Worm (Caenorhabditis elegans) whole organism, late embryonic: ENCODE data around the gene D2096.10.
A peak's percentile ranks its signal among the peaks of the same experiment; 100 is the strongest.
"Not testable (repeated sequence)": the region's sequence is repeated elsewhere in the genome, so short reads cannot be mapped to it uniquely, and the experiment has no call there.

Source experiments
- K02D7.2 ChIP-seq: sonication (generic microtip); optimal IDR thresholded peaks from 2 replicates; lab custom pipeline; 2017; ENCODE audit warnings: mild to moderate bottlenecking, missing genetic modification characterization, missing compliant biosample characterization
- K09A11.1 ChIP-seq: sonication (generic microtip); optimal IDR thresholded peaks from 2 replicates; lab custom pipeline; 2017; ENCODE audit warnings: antibody characterized with exemption, mild to moderate bottlenecking, missing genetic modification characterization, missing compliant biosample characterization; ENCODE audit not compliant: insufficient read depth
- T23F11.4 ChIP-seq: fragments of 200-800 bp; sonication (Bioruptor generic); optimal IDR thresholded peaks from 2 replicates; lab custom pipeline; 2018; ENCODE audit warnings: mild to moderate bottlenecking, missing genetic modification characterization, missing compliant biosample characterization
- Y22D7AL.16 ChIP-seq: sonication (generic microtip); optimal IDR thresholded peaks from 2 replicates; lab custom pipeline; 2016; ENCODE audit warnings: missing genetic modification characterization, missing compliant biosample characterization
- ahr-1 ChIP-seq: sonication (generic microtip); optimal IDR thresholded peaks from 2 replicates; lab custom pipeline; 2016; ENCODE audit warnings: missing genetic modification characterization, missing compliant biosample characterization
- ama-1 ChIP-seq: fragments of 150-350 bp; optimal IDR thresholded peaks from 2 replicates; lab custom pipeline; 2014
- ceh-18 ChIP-seq: sonication (generic microtip); optimal IDR thresholded peaks from 2 replicates; lab custom pipeline; 2016; ENCODE audit warnings: missing genetic modification characterization, missing compliant biosample characterization
- ceh-19 ChIP-seq: fragments of 200-800 bp; sonication (Bioruptor generic); optimal IDR thresholded peaks from 2 replicates; lab custom pipeline; 2018; ENCODE audit warnings: mild to moderate bottlenecking, missing genetic modification characterization, missing compliant biosample characterization
- ceh-2 ChIP-seq: sonication (generic microtip); optimal IDR thresholded peaks from 2 replicates; lab custom pipeline; 2016; ENCODE audit warnings: missing genotype, missing genetic modification characterization, missing compliant biosample characterization
- ceh-22 ChIP-seq: sonication (generic microtip); optimal IDR thresholded peaks from 2 replicates; lab custom pipeline; 2017; ENCODE audit warnings: missing biosample characterization, missing genetic modification characterization
- ceh-31 ChIP-seq: sonication (generic microtip); optimal IDR thresholded peaks from 2 replicates; lab custom pipeline; 2016; ENCODE audit warnings: missing genetic modification characterization, missing compliant biosample characterization
- ceh-34 ChIP-seq: sonication (generic microtip); optimal IDR thresholded peaks from 2 replicates; lab custom pipeline; 2016; ENCODE audit warnings: mild to moderate bottlenecking, missing genetic modification characterization, missing compliant biosample characterization
- ceh-48 ChIP-seq: sonication (generic microtip); optimal IDR thresholded peaks from 2 replicates; lab custom pipeline; 2016; ENCODE audit warnings: missing genetic modification characterization, inconsistent platforms, missing compliant biosample characterization
- dmd-4 ChIP-seq: sonication (generic microtip); optimal IDR thresholded peaks from 2 replicates; lab custom pipeline; 2016; ENCODE audit warnings: borderline replicate concordance, missing genetic modification characterization, missing compliant biosample characterization
- dve-1 ChIP-seq: sonication (generic microtip); optimal IDR thresholded peaks from 2 replicates; lab custom pipeline; 2017; ENCODE audit warnings: antibody characterized with exemption, mild to moderate bottlenecking, missing genetic modification characterization, missing compliant biosample characterization
- elt-2 ChIP-seq: sonication (generic microtip); optimal IDR thresholded peaks from 2 replicates; lab custom pipeline; 2016; ENCODE audit warnings: missing genetic modification reagents, missing genetic modification characterization, missing compliant biosample characterization
- ets-4 ChIP-seq: sonication (generic microtip); optimal IDR thresholded peaks from 2 replicates; lab custom pipeline; 2016; ENCODE audit warnings: missing genetic modification characterization, missing compliant biosample characterization
- fax-1 ChIP-seq: sonication (generic microtip); optimal IDR thresholded peaks from 2 replicates; lab custom pipeline; 2016; ENCODE audit warnings: missing genotype, missing genetic modification characterization, missing compliant biosample characterization
- fkh-10 ChIP-seq: fragments of 150-350 bp; optimal IDR thresholded peaks from 2 replicates; lab custom pipeline; 2014; ENCODE audit warnings: missing biosample characterization, missing genetic modification reagents, missing genetic modification characterization
- fkh-6 ChIP-seq: sonication (generic microtip); optimal IDR thresholded peaks from 2 replicates; lab custom pipeline; 2016; ENCODE audit warnings: missing genetic modification characterization, missing compliant biosample characterization
- gmeb-2 ChIP-seq: sonication (generic microtip); optimal IDR thresholded peaks from 2 replicates; lab custom pipeline; 2016; ENCODE audit warnings: missing genetic modification characterization, inconsistent platforms, missing compliant biosample characterization
- hlh-13 ChIP-seq: fragments of 200-800 bp; sonication (Bioruptor generic); optimal IDR thresholded peaks from 2 replicates; lab custom pipeline; 2018; ENCODE audit warnings: mild to moderate bottlenecking, missing genetic modification characterization, missing compliant biosample characterization
- hlh-15 ChIP-seq: sonication (generic microtip); optimal IDR thresholded peaks from 2 replicates; lab custom pipeline; 2016; ENCODE audit warnings: missing genetic modification characterization, missing compliant biosample characterization
- hlh-30 ChIP-seq: sonication (generic microtip); optimal IDR thresholded peaks from 2 replicates; lab custom pipeline; 2017; ENCODE audit warnings: antibody characterized with exemption, missing genetic modification characterization, missing compliant biosample characterization; ENCODE audit not compliant: insufficient read depth
- lin-11 ChIP-seq: fragments of 200-800 bp; sonication (Bioruptor generic); optimal IDR thresholded peaks from 2 replicates; lab custom pipeline; 2018; ENCODE audit warnings: mild to moderate bottlenecking, missing genetic modification characterization, missing compliant biosample characterization
- madf-2 ChIP-seq: sonication (generic microtip); optimal IDR thresholded peaks from 2 replicates; lab custom pipeline; 2017; ENCODE audit warnings: missing genetic modification characterization, missing compliant biosample characterization
- nfya-1 ChIP-seq: sonication (generic microtip); optimal IDR thresholded peaks from 2 replicates; lab custom pipeline; 2017; ENCODE audit warnings: missing genetic modification characterization, mild to moderate bottlenecking, missing compliant biosample characterization, antibody characterized with exemption, moderate library complexity
- nhr-11 ChIP-seq: fragments of 150-350 bp; optimal IDR thresholded peaks from 2 replicates; lab custom pipeline; 2014; ENCODE audit warnings: missing biosample characterization, missing genetic modification characterization
- nhr-232 ChIP-seq: sonication (generic microtip); optimal IDR thresholded peaks from 2 replicates; lab custom pipeline; 2016; ENCODE audit warnings: missing genetic modification characterization, missing compliant biosample characterization
- odd-2 ChIP-seq: sonication (generic microtip); optimal IDR thresholded peaks from 2 replicates; lab custom pipeline; 2017; ENCODE audit warnings: antibody characterized with exemption, mild to moderate bottlenecking, missing genetic modification characterization, missing compliant biosample characterization
- pag-3 ChIP-seq: sonication (generic microtip); optimal IDR thresholded peaks from 2 replicates; lab custom pipeline; 2016; ENCODE audit warnings: missing compliant biosample characterization, missing genetic modification characterization, borderline replicate concordance
- pat-9 ChIP-seq: fragments of 200-800 bp; sonication (Bioruptor generic); optimal IDR thresholded peaks from 2 replicates; lab custom pipeline; 2018; ENCODE audit warnings: mild to moderate bottlenecking, missing genetic modification characterization, moderate library complexity, missing compliant biosample characterization
- pax-1 ChIP-seq: fragments of 150-350 bp; optimal IDR thresholded peaks from 2 replicates; lab custom pipeline; 2014; ENCODE audit warnings: missing biosample characterization, missing genetic modification characterization
- pha-2 ChIP-seq: sonication (generic microtip); optimal IDR thresholded peaks from 2 replicates; lab custom pipeline; 2017; ENCODE audit warnings: mild to moderate bottlenecking, missing genetic modification characterization, missing compliant biosample characterization
- pros-1 ChIP-seq: fragments of 150-350 bp; optimal IDR thresholded peaks from 2 replicates; lab custom pipeline; 2014; ENCODE audit warnings: missing biosample characterization, missing genetic modification reagents, missing genetic modification characterization
- ref-2 ChIP-seq: sonication (generic microtip); optimal IDR thresholded peaks from 2 replicates; lab custom pipeline; 2016; ENCODE audit warnings: missing genetic modification characterization, missing compliant biosample characterization
- rnt-1 ChIP-seq: sonication (generic microtip); optimal IDR thresholded peaks from 2 replicates; lab custom pipeline; 2016; ENCODE audit warnings: missing genetic modification characterization, missing compliant biosample characterization
- sdc-2 ChIP-seq: sonication (generic microtip); optimal IDR thresholded peaks from 2 replicates; lab custom pipeline; 2016; ENCODE audit warnings: missing genotype, missing genetic modification characterization, missing compliant biosample characterization
- sox-4 ChIP-seq: sonication (generic microtip); optimal IDR thresholded peaks from 2 replicates; lab custom pipeline; 2017; ENCODE audit warnings: mild to moderate bottlenecking, missing genetic modification characterization, inconsistent platforms, missing compliant biosample characterization
- syd-9 ChIP-seq: sonication (generic microtip); optimal IDR thresholded peaks from 2 replicates; lab custom pipeline; 2016; ENCODE audit warnings: mild to moderate bottlenecking, missing genetic modification characterization, moderate library complexity, missing compliant biosample characterization
- tbx-2 ChIP-seq: sonication (generic microtip); optimal IDR thresholded peaks from 2 replicates; lab custom pipeline; 2016; ENCODE audit warnings: missing genetic modification characterization, missing compliant biosample characterization
- tbx-7 ChIP-seq: sonication (generic microtip); optimal IDR thresholded peaks from 2 replicates; lab custom pipeline; 2016; ENCODE audit warnings: missing genotype, missing genetic modification characterization, missing compliant biosample characterization
- unc-3 ChIP-seq, 2 experiments: fragments of 200-800 bp in 1 of 2; sonication (Bioruptor generic) in 1 of 2; sonication (generic microtip) in 1 of 2; conservative IDR thresholded peaks in 1 of 2; optimal IDR thresholded peaks in 1 of 2; 2 replicates each; pipeline versions ENCODE4 v1.3.6 to Lab custom; 2016 to 2022; ENCODE audit warnings: missing compliant biosample characterization in 2 of 2, missing genetic modification characterization in 2 of 2, missing genetic modification reagents in 1 of 2
- unc-42 ChIP-seq: sonication (generic microtip); optimal IDR thresholded peaks from 2 replicates; lab custom pipeline; 2016; ENCODE audit warnings: missing genotype, missing genetic modification characterization, missing compliant biosample characterization
- unc-55 ChIP-seq: sonication (generic microtip); optimal IDR thresholded peaks from 2 replicates; lab custom pipeline; 2017; ENCODE audit warnings: missing biosample characterization, missing genetic modification reagents, missing genetic modification characterization
- unc-86 ChIP-seq: sonication (generic microtip); optimal IDR thresholded peaks from 2 replicates; lab custom pipeline; 2016; ENCODE audit warnings: missing genetic modification characterization, missing compliant biosample characterization

The D2096.10 gene

DNA sequence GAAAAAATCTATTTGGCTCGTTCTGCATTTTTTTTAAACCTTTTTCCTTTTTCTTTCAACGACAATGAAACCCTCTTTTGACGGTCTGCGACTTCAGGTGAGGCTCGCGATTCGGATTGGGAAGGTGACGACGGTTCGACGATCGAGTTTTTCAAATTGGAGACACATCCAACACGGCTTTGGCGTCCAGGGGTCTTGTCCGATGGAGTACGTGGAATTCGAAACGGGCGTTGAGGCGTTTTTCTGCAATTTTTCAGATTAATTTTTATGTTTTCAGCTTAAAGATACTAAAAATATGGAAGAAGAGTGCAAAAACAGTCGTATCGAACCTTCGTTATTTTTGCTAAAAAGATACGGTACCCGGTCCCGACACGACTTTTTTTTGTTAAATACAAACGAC lies at the start of gene D2096.10:
D2096.10 (minus strand) TSS at position 101 of the 400 bp plus-strand sequence.
- TF ChIP-seq pros-1; unc-86 (tag; lab: Kevin White, UChicago); sox-4 (tag; lab: Kevin White, UChicago): not testable (repeated sequence)

DNA sequence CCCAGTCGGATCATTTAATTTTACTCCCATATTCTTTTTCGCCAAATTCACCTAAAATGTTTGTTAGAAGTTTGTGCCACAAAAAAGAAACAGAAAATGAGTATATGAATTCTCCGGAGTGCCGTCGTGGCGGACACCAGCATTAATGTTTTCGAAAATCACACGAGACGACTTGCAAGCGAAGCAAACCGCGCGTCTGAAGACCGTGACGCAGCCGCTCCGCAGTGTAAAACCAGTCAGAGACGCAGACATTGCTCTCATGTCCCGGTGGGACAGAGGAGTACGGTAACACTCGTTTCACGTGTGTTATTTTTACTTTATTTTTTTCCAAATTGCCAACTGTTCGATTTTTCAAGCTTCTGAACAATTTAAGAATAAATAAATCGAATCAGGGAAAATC lies 43.7 kb upstream of the D2096.10 start, which contains the start of the genes T26A8.4 and pdtf-1:
T26A8.4 (minus strand) TSS at position 185 of the 400 bp plus-strand sequence.
pdtf-1 (plus strand) TSS at position 330 of the 400 bp plus-strand sequence.
- TF ChIP-seq pat-9 = peak; percentile 41
- peak; percentile 94 for TF ChIP-seq pax-1
- no peak for TF ChIP-seq sdc-2 (tag; lab: Kevin White, UChicago)
- no peak for TF ChIP-seq K02D7.2
- TF ChIP-seq fkh-6 (tag; lab: Kevin White, UChicago) = no peak
- peak; percentile 85 for TF ChIP-seq ceh-18 (tag; lab: Kevin White, UChicago)
- no peak for TF ChIP-seq dmd-4
- peak; percentile 50 for TF ChIP-seq K09A11.1 (tag; lab: Kevin White, UChicago)
- peak; percentile 6 for TF ChIP-seq lin-11 (tag; lab: Kevin White, UChicago)
- peak; percentile 72 for TF ChIP-seq ceh-31 (tag; lab: Kevin White, UChicago)
- peak; percentile 91 for TF ChIP-seq ref-2 (tag; lab: Kevin White, UChicago)
- peak; percentile 15 for TF ChIP-seq T23F11.4 (GFP tag; lab: Kevin White, UChicago)
- TF ChIP-seq ama-1 (lab: Kevin White, UChicago) = peak; percentile 92
- TF ChIP-seq pros-1 = peak; percentile 66
- peak; percentile 70 for TF ChIP-seq ceh-34 (tag; lab: Kevin White, UChicago)
- no peak for TF ChIP-seq nhr-11 (tag; lab: Kevin White, UChicago)
- TF ChIP-seq ceh-48 = peak; percentile 11
- peak; percentile 65 for TF ChIP-seq tbx-2 (tag; lab: Kevin White, UChicago)
- TF ChIP-seq rnt-1 (tag; lab: Kevin White, UChicago) = peak; percentile 82
- peak; percentile 45 for TF ChIP-seq ceh-19 (GFP tag; lab: Kevin White, UChicago)
- TF ChIP-seq gmeb-2 = no peak
- no peak for TF ChIP-seq sox-4 (tag; lab: Kevin White, UChicago)
- peak; percentile 37 for TF ChIP-seq syd-9
- TF ChIP-seq elt-2 (tag; lab: Kevin White, UChicago) = peak; percentile 52
- peak; percentile 65 for TF ChIP-seq dve-1 (tag; lab: Kevin White, UChicago)
- no peak for TF ChIP-seq ceh-22 (tag; lab: Kevin White, UChicago)
- peak; percentile 99 for TF ChIP-seq nfya-1 (tag; lab: Kevin White, UChicago)
- no peak for TF ChIP-seq hlh-15
- no peak for TF ChIP-seq tbx-7
- TF ChIP-seq unc-86 (tag; lab: Kevin White, UChicago) = peak; percentile 7
- peak; percentile 87 for TF ChIP-seq unc-55
- no peak for TF ChIP-seq Y22D7AL.16 (tag; lab: Kevin White, UChicago)
- TF ChIP-seq hlh-30 (tag; lab: Kevin White, UChicago) = peak; percentile 95
- peak; percentile 70 for TF ChIP-seq unc-42 (tag; lab: Kevin White, UChicago)
- no peak for TF ChIP-seq unc-3 (GFP tag; conservative IDR thresholded peaks at IDR 0.05; lab: Robert Waterston, UW)
- TF ChIP-seq unc-3 (tag; optimal IDR thresholded peaks at IDR 0.05; lab: Kevin White, UChicago) = peak; percentile 52
- no peak for TF ChIP-seq hlh-13 (GFP tag; lab: Kevin White, UChicago)
- peak; percentile 31 for TF ChIP-seq madf-2 (tag; lab: Kevin White, UChicago)
- TF ChIP-seq odd-2 (tag; lab: Kevin White, UChicago) = no peak
- no peak for TF ChIP-seq fax-1 (tag; lab: Kevin White, UChicago)
- no peak for TF ChIP-seq pha-2 (tag; lab: Kevin White, UChicago)
- TF ChIP-seq ets-4 (tag; lab: Kevin White, UChicago) = peak; percentile 29
- TF ChIP-seq ceh-2 = peak; percentile 1
- TF ChIP-seq nhr-232 (tag; lab: Kevin White, UChicago) = no peak
- no peak for TF ChIP-seq ahr-1
- no peak for TF ChIP-seq pag-3 (tag; lab: Kevin White, UChicago)
- TF ChIP-seq fkh-10 (GFP tag; lab: Kevin White, UChicago) = peak; percentile 26
